Worm (Caenorhabditis elegans): ENCODE data around the gene flp-8.
A peak's percentile ranks its signal among the peaks of the same experiment; 100 is the strongest.

Gene flp-8

ce11 chrX:14881119-14881518, at the start of gene flp-8:
flp-8 (plus strand) TSS chrX:14881419.
- no peak for TF ChIP-seq R02D3.7 (tag; optimal IDR thresholded peaks at IDR 0.05)
- no peak for TF ChIP-seq nhr-67 (tag; optimal IDR thresholded peaks at IDR 0.05)
- no peak for TF ChIP-seq elt-2 (tag; optimal IDR thresholded peaks at IDR 0.05)
- TF ChIP-seq nhr-76 (tag; optimal IDR thresholded peaks at IDR 0.05): no peak
- no peak for TF ChIP-seq nhr-12 (tag; optimal IDR thresholded peaks at IDR 0.05)
- TF ChIP-seq elt-1 (tag; optimal IDR thresholded peaks at IDR 0.05): no peak

- TF ChIP-seq zag-1 (tag; optimal IDR thresholded peaks at IDR 0.05): no peak
- TF ChIP-seq elt-2 (tag; optimal IDR thresholded peaks at IDR 0.05): no peak
- no peak for TF ChIP-seq ZK546.5 (tag; optimal IDR thresholded peaks at IDR 0.05)
- TF ChIP-seq egl-5 (tag; optimal IDR thresholded peaks at IDR 0.05): no peak
- no peak for TF ChIP-seq tbx-2 (tag; optimal IDR thresholded peaks at IDR 0.05)
- TF ChIP-seq ceh-82 (tag; optimal IDR thresholded peaks at IDR 0.05): no peak
- no peak for TF ChIP-seq hmg-11 (tag; optimal IDR thresholded peaks at IDR 0.05)
- no peak for TF ChIP-seq lin-39 (tag; optimal IDR thresholded peaks at IDR 0.05)
Measured at ce11 chrX:14831531-14831930, 49.7 kb upstream of the flp-8 start, which contains the start of gene dpf-2. dpf-2 (plus strand) TSS chrX:14831831.

- TF ChIP-seq nhr-28 (tag; optimal IDR thresholded peaks at IDR 0.05): no peak
- no peak for TF ChIP-seq nhr-23 (tag; optimal IDR thresholded peaks at IDR 0.05)
- TF ChIP-seq nhr-25 (tag; optimal IDR thresholded peaks at IDR 0.05): no peak
- no peak for TF ChIP-seq fos-1 (tag; optimal IDR thresholded peaks at IDR 0.05)
- TF ChIP-seq mdl-1 (tag; optimal IDR thresholded peaks at IDR 0.05): no peak
- no peak for TF ChIP-seq daf-12 (tag; optimal IDR thresholded peaks at IDR 0.05)
- TF ChIP-seq lin-39 (tag; optimal IDR thresholded peaks at IDR 0.05): no peak
- TF ChIP-seq tbx-2 (tag; optimal IDR thresholded peaks at IDR 0.05): no peak
- TF ChIP-seq ceh-82 (tag; optimal IDR thresholded peaks at IDR 0.05): no peak
- TF ChIP-seq nhr-11 (tag; optimal IDR thresholded peaks at IDR 0.05): no peak
Measured at ce11 chrX:14838339-14838738, 42.9 kb upstream of the flp-8 start.

ce11 chrX:14841030-14841429, 40.2 kb upstream of the flp-8 start:
- TF ChIP-seq jun-1 (tag; optimal IDR thresholded peaks at IDR 0.05) (peak; percentile 78), nhr-28 (tag; optimal IDR thresholded peaks at IDR 0.05) (no peak), zag-1 (tag; optimal IDR thresholded peaks at IDR 0.05) (peak; percentile 29), nhr-11 (tag; optimal IDR thresholded peaks at IDR 0.05) (peak; percentile 80), ceh-9 (tag; optimal IDR thresholded peaks at IDR 0.05) (no peak), ceh-28 (tag; optimal IDR thresholded peaks at IDR 0.05) (peak; percentile 68), mdl-1 (tag; optimal IDR thresholded peaks at IDR 0.05) (peak; percentile 58), pha-4 (tag; optimal IDR thresholded peaks at IDR 0.05) (peak; percentile 95), elt-2 (tag; optimal IDR thresholded peaks at IDR 0.05) (peak; percentile 71), mml-1 (tag; optimal IDR thresholded peaks at IDR 0.05) (no peak), nfya-1 (tag; optimal IDR thresholded peaks at IDR 0.05; ENCODE audit: insufficient read depth) (peak; percentile 93), nhr-12 (tag; optimal IDR thresholded peaks at IDR 0.05) (no peak), ztf-11 (tag; optimal IDR thresholded peaks at IDR 0.05) (no peak), tbx-2 (tag; optimal IDR thresholded peaks at IDR 0.05) (peak; percentile 74), nhr-25 (tag; optimal IDR thresholded peaks at IDR 0.05) (peak; percentile 45), aly-2 (tag; optimal IDR thresholded peaks at IDR 0.05) (no peak), snpc-4 (tag; optimal IDR thresholded peaks at IDR 0.05) (peak; percentile 58), elt-3 (tag; optimal IDR thresholded peaks at IDR 0.05) (no peak), nhr-67 (tag; optimal IDR thresholded peaks at IDR 0.05) (no peak), lin-39 (tag; optimal IDR thresholded peaks at IDR 0.05) (peak; percentile 57), sea-2 (GFP tag; optimal IDR thresholded peaks at IDR 0.05) (peak; percentile 69), ZK546.5 (tag; optimal IDR thresholded peaks at IDR 0.05) (no peak), nhr-43 (tag; optimal IDR thresholded peaks at IDR 0.05; ENCODE audit: poor library complexity, severe bottlenecking) (peak; percentile 41), nhr-23 (tag; optimal IDR thresholded peaks at IDR 0.05) (peak; percentile 56), R02D3.7 (tag; optimal IDR thresholded peaks at IDR 0.05) (peak; percentile 38), ceh-82 (tag; optimal IDR thresholded peaks at IDR 0.05) (peak; percentile 19), egl-5 (tag; optimal IDR thresholded peaks at IDR 0.05) (peak; percentile 95), ceh-16 (tag; optimal IDR thresholded peaks at IDR 0.05) (no peak), skn-1 (tag; optimal IDR thresholded peaks at IDR 0.05) (peak; percentile 88), fkh-10 (GFP tag; optimal IDR thresholded peaks at IDR 0.05) (peak; percentile 91), lsy-12 (tag; optimal IDR thresholded peaks at IDR 0.05) (peak; percentile 76), fkh-2 (tag; optimal IDR thresholded peaks at IDR 0.05) (no peak), nhr-76 (tag; optimal IDR thresholded peaks at IDR 0.05) (no peak), unc-62 (GFP tag; optimal IDR thresholded peaks at IDR 0.05) (peak; percentile 57), hmg-11 (tag; optimal IDR thresholded peaks at IDR 0.05) (peak; percentile 94), nhr-77 (tag; optimal IDR thresholded peaks at IDR 0.05) (no peak), fos-1 (tag; optimal IDR thresholded peaks at IDR 0.05) (no peak), lin-15B (tag; optimal IDR thresholded peaks at IDR 0.05) (peak; percentile 73), pqm-1 (tag; optimal IDR thresholded peaks at IDR 0.05) (peak; percentile 83), eor-1 (tag; optimal IDR thresholded peaks at IDR 0.05) (no peak), ama-1 (optimal IDR thresholded peaks at IDR 0.05) (no peak), unc-39 (tag; optimal IDR thresholded peaks at IDR 0.05) (peak; percentile 10)

Measured in whole organism, L3 larva.